Fruit fly (Drosophila melanogaster) whole organism, wandering third instar larva: ENCODE data around the gene CG15336.

ENCODE experiments used
- CG32264 ChIP-seq: fragments of 200-800 bp; sonication (Bioruptor generic); optimal IDR thresholded peaks from 2 replicates; lab custom pipeline; 2016; ENCODE audit warnings: missing biosample characterization, missing genetic modification characterization
- CG9705 ChIP-seq: fragments of 200-800 bp; sonication (Bioruptor generic); optimal IDR thresholded peaks from 2 replicates; lab custom pipeline; 2018; ENCODE audit warnings: missing biosample characterization, mild to moderate bottlenecking, missing genetic modification characterization
- Dif ChIP-seq: fragments of 200-275, 200-300 bp; sonication (Bioruptor generic); optimal IDR thresholded peaks from 2 replicates; lab custom pipeline; 2018; ENCODE audit warnings: missing biosample characterization, missing genetic modification characterization; ENCODE audit not compliant: partially characterized antibody
- GATAd ChIP-seq: sonication (Bioruptor generic); optimal IDR thresholded peaks from 2 replicates; lab custom pipeline; 2016; ENCODE audit warnings: missing biosample characterization, missing genetic modification characterization
- HLH106 ChIP-seq: fragments of 200-800 bp; optimal IDR thresholded peaks from 3 replicates; lab custom pipeline; 2019; ENCODE audit warnings: missing biosample characterization, mild to moderate bottlenecking, missing genetic modification characterization, moderate library complexity
- Hnf4 ChIP-seq: fragments of 200-800 bp; sonication (Bioruptor generic); optimal IDR thresholded peaks from 2 replicates; lab custom pipeline; 2016; ENCODE audit warnings: missing biosample characterization, mild to moderate bottlenecking, missing genetic modification characterization
- Hr78 ChIP-seq: fragments of >200 bp; optimal IDR thresholded peaks from 2 replicates; lab custom pipeline; 2017; ENCODE audit warnings: missing biosample characterization, missing genetic modification characterization
- Hr83 ChIP-seq: fragments of 200-300 bp; sonication (Bioruptor generic); optimal IDR thresholded peaks from 2 replicates; lab custom pipeline; 2016; ENCODE audit warnings: missing biosample characterization, mild to moderate bottlenecking, missing genetic modification characterization, moderate library complexity; ENCODE audit not compliant: poor library complexity, severe bottlenecking
- Jra ChIP-seq: sonication (Bioruptor generic); optimal IDR thresholded peaks from 2 replicates; lab custom pipeline; 2016; ENCODE audit warnings: missing biosample characterization, missing genetic modification characterization
- Myc ChIP-seq: fragments of >200 bp; optimal IDR thresholded peaks from 2 replicates; lab custom pipeline; 2017
- N ChIP-seq: fragments of >200 bp; optimal IDR thresholded peaks from 2 replicates; lab custom pipeline; 2018; ENCODE audit warnings: missing biosample characterization, missing external identifiers, missing genetic modification characterization
- OdsH ChIP-seq: fragments of 200-800 bp; sonication (Bioruptor generic); optimal IDR thresholded peaks from 2 replicates; lab custom pipeline; 2016; ENCODE audit warnings: missing biosample characterization, mild to moderate bottlenecking, missing genetic modification characterization
- Rel ChIP-seq, 2 experiments: fragments of 200-800 bp; sonication (Bioruptor generic) in 1 of 2; optimal IDR thresholded peaks; 2 replicates in 1 of 2; 3 replicates in 1 of 2; lab custom pipeline; 2016 to 2019; ENCODE audit warnings: mild to moderate bottlenecking in 2 of 2, missing biosample characterization in 2 of 2, missing genetic modification characterization in 2 of 2, moderate library complexity in 1 of 2
- Sp1 ChIP-seq: fragments of 200-800 bp; sonication (Bioruptor generic); optimal IDR thresholded peaks from 3 replicates; lab custom pipeline; 2019; ENCODE audit warnings: missing biosample characterization, mild to moderate bottlenecking, missing genetic modification characterization, moderate library complexity
- Vsx2 ChIP-seq: fragments of 200-300, 225-300 bp; sonication (Bioruptor generic); optimal IDR thresholded peaks from 2 replicates; lab custom pipeline; 2018; ENCODE audit warnings: missing biosample characterization, missing genetic modification characterization; ENCODE audit not compliant: partially characterized antibody
- br ChIP-seq: fragments of 200-800 bp; sonication (Bioruptor generic); optimal IDR thresholded peaks from 2 replicates; lab custom pipeline; 2016; ENCODE audit warnings: missing biosample characterization, missing genetic modification characterization
- brk ChIP-seq: fragments of 200-800 bp; sonication (Bioruptor generic); optimal IDR thresholded peaks from 2 replicates; lab custom pipeline; 2016; ENCODE audit warnings: missing biosample characterization, mild to moderate bottlenecking, missing genetic modification characterization
- dl ChIP-seq, 2 experiments: fragments of 175-275, 200-275 bp in 1 of 2; fragments of 200-275 bp in 1 of 2; sonication (Bioruptor generic); optimal IDR thresholded peaks; lab custom pipeline; 2018; ENCODE audit warnings: mild to moderate bottlenecking in 2 of 2, missing biosample characterization in 2 of 2, missing genetic modification characterization in 2 of 2, moderate library complexity in 2 of 2; ENCODE audit not compliant: partially characterized antibody in 2 of 2, insufficient read depth in 1 of 2
- dmrt93B ChIP-seq: fragments of 200-800 bp; sonication (Bioruptor generic); optimal IDR thresholded peaks from 2 replicates; lab custom pipeline; 2018; ENCODE audit warnings: missing biosample characterization, mild to moderate bottlenecking, missing genetic modification characterization
- dsf ChIP-seq: sonication (Bioruptor generic); optimal IDR thresholded peaks from 2 replicates; lab custom pipeline; 2016; ENCODE audit warnings: missing biosample characterization, missing genetic modification characterization, borderline replicate concordance
- ey ChIP-seq: fragments of 200-800 bp; sonication (Bioruptor generic); optimal IDR thresholded peaks from 2 replicates; lab custom pipeline; 2016; ENCODE audit warnings: missing biosample characterization, missing genetic modification characterization
- foxo ChIP-seq, 2 experiments: fragments of 200-800 bp; sonication (Bioruptor generic); optimal IDR thresholded peaks; 2 replicates in 1 of 2; 3 replicates in 1 of 2; lab custom pipeline; 2016 to 2017; ENCODE audit warnings: missing biosample characterization in 2 of 2, missing genetic modification characterization in 2 of 2
- fru ChIP-seq: fragments of 200-800 bp; sonication (Bioruptor generic); optimal IDR thresholded peaks from 3 replicates; lab custom pipeline; 2016; ENCODE audit warnings: missing biosample characterization, mild to moderate bottlenecking, missing genetic modification characterization
- h ChIP-seq: fragments of 200-800 bp; sonication (Bioruptor generic); optimal IDR thresholded peaks from 3 replicates; lab custom pipeline; 2016; ENCODE audit warnings: missing biosample characterization, mild to moderate bottlenecking, missing genetic modification characterization
- jim ChIP-seq: fragments of 175-275, 200-325 bp; sonication (Bioruptor generic); optimal IDR thresholded peaks from 2 replicates; lab custom pipeline; 2016; ENCODE audit warnings: missing biosample characterization, mild to moderate bottlenecking, missing genetic modification characterization
- lola ChIP-seq: fragments of >200 bp; optimal IDR thresholded peaks from 2 replicates; lab custom pipeline; 2017; ENCODE audit warnings: missing biosample characterization, missing genetic modification characterization
- pan ChIP-seq: fragments of >200 bp; optimal IDR thresholded peaks from 2 replicates; lab custom pipeline; 2017
- psq ChIP-seq: fragments of 200-800 bp; sonication (Bioruptor generic); optimal IDR thresholded peaks from 3 replicates; lab custom pipeline; 2017; ENCODE audit warnings: missing biosample characterization, mild to moderate bottlenecking, missing genetic modification characterization, moderate library complexity
- rgr ChIP-seq: fragments of 200-800 bp; sonication (Bioruptor generic); optimal IDR thresholded peaks from 3 replicates; lab custom pipeline; 2016; ENCODE audit warnings: missing biosample characterization, mild to moderate bottlenecking, missing genetic modification characterization
- sage ChIP-seq: fragments of 200-800 bp; sonication (Bioruptor generic); optimal IDR thresholded peaks from 2 replicates; lab custom pipeline; 2016; ENCODE audit warnings: missing biosample characterization, mild to moderate bottlenecking, missing genetic modification characterization
- usp ChIP-seq: fragments of >200 bp; optimal IDR thresholded peaks from 2 replicates; lab custom pipeline; 2017; ENCODE audit warnings: missing biosample characterization, missing genetic modification characterization
- woc ChIP-seq: sonication (Bioruptor generic); optimal IDR thresholded peaks from 2 replicates; lab custom pipeline; 2016; ENCODE audit warnings: missing biosample characterization, mild to moderate bottlenecking, missing genetic modification characterization

Gene CG15336

dm6 chrX:8178165-8178955, 30.6 kb downstream of the CG15336 start, which contains the start of gene sdt:
Gene sdt, plus strand, starts transcription at chrX:8178549.
- TF ChIP-seq CG32264 = no peak
- TF ChIP-seq GATAd (GFP tag; lab: Kevin White, UChicago) = no peak
- no peak for TF ChIP-seq N (GFP tag; lab: Kevin White, UChicago)
- no peak for TF ChIP-seq Hr78 (GFP tag; lab: Kevin White, UChicago)
- no peak for TF ChIP-seq dmrt93B (GFP tag; lab: Kevin White, UChicago)
- no peak for TF ChIP-seq HLH106 (tag; lab: Kevin White, UChicago)
- TF ChIP-seq psq = no peak

dm6 chrX:8178989-8179388, 31.2 kb downstream of the CG15336 start:
- TF ChIP-seq Vsx2 (GFP tag; lab: Kevin White, UChicago) (no peak), pan (lab: Kevin White, UChicago) (peak; percentile 53)

dm6 chrX:8179858-8180257, 32.1 kb downstream of the CG15336 start:
- TF ChIP-seq dmrt93B (GFP tag; lab: Kevin White, UChicago) (no peak), foxo (GFP tag; optimal IDR thresholded peaks at IDR 0.05; lab: Kevin White, UChicago) (no peak), h (GFP tag; lab: Kevin White, UChicago) (no peak), lola (no peak), Vsx2 (GFP tag; lab: Kevin White, UChicago) (no peak), N (GFP tag; lab: Kevin White, UChicago) (no peak), HLH106 (tag; lab: Kevin White, UChicago) (no peak), sage (no peak), jim (no peak), OdsH (GFP tag; lab: Kevin White, UChicago) (no peak), dl (GFP tag; optimal IDR thresholded peaks at IDR 0.05; lab: Kevin White, UChicago; ENCODE audit: insufficient read depth in 1 of 2, partially characterized antibody in 2 of 2) (no peak), CG32264 (no peak), Dif (GFP tag; lab: Kevin White, UChicago) (no peak), Hnf4 (GFP tag; lab: Kevin White, UChicago) (no peak), brk (GFP tag; lab: Kevin White, UChicago) (no peak), Jra (GFP tag; lab: Kevin White, UChicago) (no peak)
- TF ChIP-seq, all 38 proteins: peak for 0

dm6 chrX:8192191-8192590, 44.4 kb downstream of the CG15336 start:
- TF ChIP-seq sage = no peak
- TF ChIP-seq Myc = peak; percentile 7

- peak; percentile 6 for TF ChIP-seq Sp1
- TF ChIP-seq br = peak; percentile 19
- peak; percentile 9 for TF ChIP-seq brk (GFP tag; lab: Kevin White, UChicago)
- TF ChIP-seq dsf (GFP tag; lab: Kevin White, UChicago) = no peak
- TF ChIP-seq foxo (GFP tag; optimal IDR thresholded peaks at IDR 0.05; lab: Kevin White, UChicago) = peak in 1 of 2 experiments; percentile 40
- TF ChIP-seq Hr83 (GFP tag; lab: Kevin White, UChicago) = peak; percentile 10
- TF ChIP-seq Jra (GFP tag; lab: Kevin White, UChicago) = peak; percentile 17
- peak; percentile 45 for TF ChIP-seq psq
- peak; percentile 68 for TF ChIP-seq h (GFP tag; lab: Kevin White, UChicago)
- peak; percentile 21 for TF ChIP-seq HLH106 (tag; lab: Kevin White, UChicago)
- peak; percentile 86 for TF ChIP-seq Myc
- TF ChIP-seq dmrt93B (GFP tag; lab: Kevin White, UChicago) = no peak
- TF ChIP-seq usp (GFP tag; lab: Kevin White, UChicago) = no peak
- TF ChIP-seq rgr (GFP tag; lab: Kevin White, UChicago) = peak; percentile 34
- no peak for TF ChIP-seq dl (GFP tag; optimal IDR thresholded peaks at IDR 0.05; lab: Kevin White, UChicago; ENCODE audit: insufficient read depth in 1 of 2, partially characterized antibody in 2 of 2)
- no peak for TF ChIP-seq Rel (GFP tag; optimal IDR thresholded peaks at IDR 0.05; lab: Kevin White, UChicago)
- peak; percentile 45 for TF ChIP-seq Rel (tag; optimal IDR thresholded peaks at IDR 0.05; lab: Kevin White, UChicago)
- TF ChIP-seq OdsH (GFP tag; lab: Kevin White, UChicago) = peak; percentile 46
- TF ChIP-seq Hnf4 (GFP tag; lab: Kevin White, UChicago) = peak; percentile 43
- TF ChIP-seq jim = no peak
- TF ChIP-seq woc (GFP tag; lab: Kevin White, UChicago) = peak; percentile 48
- no peak for TF ChIP-seq pan (lab: Kevin White, UChicago)
- TF ChIP-seq ey (GFP tag; lab: Kevin White, UChicago) = peak; percentile 42
- TF ChIP-seq CG9705 = no peak
- no peak for TF ChIP-seq Dif (GFP tag; lab: Kevin White, UChicago)
- peak; percentile 30 for TF ChIP-seq fru (GFP tag; lab: Kevin White, UChicago)
- no peak for TF ChIP-seq Hr78 (GFP tag; lab: Kevin White, UChicago)
- TF ChIP-seq CG32264 = no peak
These were observed 45.3 kb downstream of the CG15336 start for dm6 chrX:8193017-8193556.
